Worm (Caenorhabditis elegans) whole organism, mixed stage, embryonic: ENCODE results near the gene slcr-46.2.

Experiments used
- ces-1 ChIP-seq: fragments of 150-350 bp; optimal IDR thresholded peaks from 2 replicates; lab custom pipeline; 2014; ENCODE audit warnings: missing biosample characterization, missing genetic modification reagents, missing genetic modification characterization
- elt-1 ChIP-seq: sonication (generic microtip); optimal IDR thresholded peaks from 2 replicates; lab custom pipeline; 2017; ENCODE audit warnings: missing genetic modification characterization, mild to moderate bottlenecking, missing compliant biosample characterization, antibody characterized with exemption, moderate library complexity, borderline replicate concordance; ENCODE audit not compliant: insufficient read depth
- elt-3 ChIP-seq: fragments of 150-350 bp; optimal IDR thresholded peaks from 2 replicates; lab custom pipeline; 2014; ENCODE audit warnings: missing biosample characterization, missing genetic modification characterization
- mep-1 ChIP-seq: fragments of 150-350 bp; optimal IDR thresholded peaks from 2 replicates; lab custom pipeline; 2017; ENCODE audit warnings: missing biosample characterization, missing genetic modification reagents, missing genetic modification characterization, inconsistent platforms
- nhr-28 ChIP-seq: fragments of 150-350 bp; optimal IDR thresholded peaks from 2 replicates; lab custom pipeline; 2014; ENCODE audit warnings: missing biosample characterization, missing genetic modification characterization
- unc-62 ChIP-seq: fragments of 150-350 bp; optimal IDR thresholded peaks from 2 replicates; lab custom pipeline; 2014; ENCODE audit warnings: missing biosample characterization, missing genetic modification reagents, missing genetic modification characterization

- TF ChIP-seq unc-62 (GFP tag; lab: Kevin White, UChicago): no peak
- TF ChIP-seq nhr-28 (tag; lab: Kevin White, UChicago): no peak
- TF ChIP-seq ces-1 (GFP tag; lab: Kevin White, UChicago): no peak
- TF ChIP-seq mep-1 (tag; lab: Kevin White, UChicago): no peak
- TF ChIP-seq elt-3 (tag; lab: Kevin White, UChicago): no peak
- no peak for TF ChIP-seq elt-1 (tag; lab: Kevin White, UChicago)
Measured at ce11 chrV:19416475-19416874, 26.5 kb upstream of the slcr-46.2 start, which contains the start of the genes C25F9.4 and C25F9.9.
